Fruit fly (Drosophila melanogaster): ENCODE data around the gene slgA.

DNA sequence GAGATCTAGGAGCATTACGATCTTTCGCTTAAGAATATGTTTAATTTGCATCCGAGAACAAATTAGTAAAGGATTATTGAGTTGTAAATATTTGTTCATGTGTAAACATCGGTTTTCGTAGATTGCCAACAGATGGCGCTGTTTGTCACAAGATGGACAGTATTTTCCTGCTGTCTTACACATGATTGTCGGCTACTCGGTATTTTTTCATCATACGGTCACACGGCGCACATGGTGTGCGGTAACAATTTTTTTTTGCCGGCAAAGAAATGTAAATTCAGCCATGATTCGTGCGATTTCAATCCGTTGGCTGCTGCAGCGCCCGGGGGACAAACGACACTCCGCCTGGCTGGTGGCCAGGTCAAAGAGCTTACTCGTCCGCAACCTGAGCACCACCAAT lies 10.9 kb upstream of the slgA start, which contains the start of the genes bbx and waw:
- TF ChIP-seq psq (optimal IDR thresholded peaks at IDR 0.05) (no peak), insv (optimal IDR thresholded peaks at IDR 0.05) (no peak), Myc (optimal IDR thresholded peaks at IDR 0.05) (no peak), ttk (optimal IDR thresholded peaks at IDR 0.05) (no peak), h (optimal IDR thresholded peaks at IDR 0.05) (no peak), Sin3A (optimal IDR thresholded peaks at IDR 0.05) (no peak)

All from Kc167 (cell line).